Worm (Caenorhabditis elegans): ENCODE results near the gene fbxa-76.

DNA sequence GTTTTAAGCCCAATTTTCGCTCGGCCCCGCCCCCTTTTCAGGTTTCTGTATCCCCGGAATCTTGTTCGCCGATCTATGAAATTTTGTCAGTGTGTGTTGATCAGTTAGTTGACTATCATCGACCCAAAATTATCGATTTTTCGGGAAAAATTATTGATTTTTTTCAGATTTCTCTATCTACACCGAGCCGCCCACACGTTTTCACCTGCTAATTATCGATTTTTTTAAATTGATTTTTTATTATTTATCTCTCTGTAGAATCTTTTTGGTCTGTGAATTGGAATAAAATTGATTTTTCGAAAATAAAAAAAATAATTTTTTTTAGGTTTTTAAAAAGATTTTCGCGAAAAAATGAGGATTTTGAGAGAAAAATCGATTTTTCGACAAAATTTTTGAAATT lies 41.9 kb downstream of the fbxa-76 start:
- TF ChIP-seq ama-1 (optimal IDR thresholded peaks at IDR 0.05) (no peak), B0310.2 (tag; optimal IDR thresholded peaks at IDR 0.05) (no peak), scrt-1 (GFP tag; IDR thresholded peaks at IDR 0.05) (no peak), ets-7 (tag; optimal IDR thresholded peaks at IDR 0.05) (no peak), F13C5.2 (tag; optimal IDR thresholded peaks at IDR 0.05) (no peak), hnd-1 (tag; optimal IDR thresholded peaks at IDR 0.05) (no peak), hmg-4 (GFP tag; optimal IDR thresholded peaks at IDR 0.05) (no peak)

All from whole organism, early embryonic.